Fruit fly (Drosophila melanogaster): ENCODE data around the gene RhoBTB.

Gene RhoBTB

DNA sequence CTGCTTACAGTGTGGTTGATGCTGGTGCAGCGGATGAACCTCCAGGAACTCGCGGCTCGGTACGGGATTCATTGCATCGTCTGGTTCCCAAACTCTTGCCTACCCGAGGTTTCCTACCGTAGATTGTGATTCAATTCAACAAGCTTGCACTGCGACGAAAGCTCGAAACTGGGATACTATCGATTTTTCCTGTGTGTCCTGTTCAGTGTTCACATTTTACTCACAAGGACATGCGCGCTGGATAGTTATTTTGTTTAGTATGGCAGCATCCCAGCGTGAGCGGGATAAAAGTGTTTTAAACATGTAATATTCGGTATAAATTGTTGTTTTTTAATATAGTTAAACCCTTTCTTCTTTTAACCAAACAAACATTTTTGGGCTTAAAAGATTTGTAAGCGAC lies 49.8 kb downstream of the RhoBTB start, which contains the start of gene CG5282:
Gene CG5282 (minus strand): TSS at position 184 of the 400 bp plus-strand sequence.
- TF ChIP-seq CG17801 (GFP tag; optimal IDR thresholded peaks at IDR 0.05; ENCODE audit: partially characterized antibody): no peak

DNA sequence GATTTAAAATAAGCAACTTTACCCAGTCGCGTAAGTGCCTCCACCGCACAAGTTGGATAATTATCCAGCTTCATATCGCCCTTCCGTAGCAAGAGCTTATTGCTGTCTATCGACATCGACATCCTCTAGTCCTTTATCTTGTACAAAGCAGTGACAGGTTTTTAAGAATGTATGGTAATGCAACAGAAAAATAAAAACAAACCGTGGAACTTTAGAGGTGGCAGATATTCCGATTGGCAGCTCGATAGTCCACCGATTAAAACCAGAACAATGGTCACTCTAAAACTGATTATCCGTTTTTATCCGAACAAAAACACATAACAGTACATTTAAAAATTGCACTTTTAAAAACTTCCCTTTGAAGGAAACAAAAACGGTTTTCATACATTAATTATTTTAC lies 51.4 kb downstream of the RhoBTB start, which contains the start of gene CG5274:
Gene CG5274 (minus strand): TSS at position 218 of the 400 bp plus-strand sequence.
- no peak for TF ChIP-seq CG17801 (GFP tag; optimal IDR thresholded peaks at IDR 0.05; ENCODE audit: partially characterized antibody)

DNA sequence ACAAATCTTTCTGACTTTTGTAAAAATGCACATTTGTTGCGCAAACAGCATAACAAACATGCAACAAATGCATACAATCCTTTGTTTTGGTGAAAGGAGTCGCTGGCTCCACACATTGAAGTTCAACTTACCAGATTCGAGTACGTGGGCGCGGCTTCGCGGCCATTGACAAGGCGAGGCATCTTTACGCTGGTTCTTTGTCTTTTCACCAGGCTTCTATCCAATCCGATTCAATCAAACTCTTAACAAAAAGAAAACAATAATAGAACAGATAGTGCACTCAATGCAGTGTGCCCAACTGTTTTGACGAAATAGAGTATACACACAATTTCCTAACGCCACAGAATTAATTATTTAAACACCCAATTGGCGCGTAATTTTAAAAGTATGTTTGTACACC lies 54.1 kb downstream of the RhoBTB start, which contains the start of gene CG5262:
Gene CG5262 (minus strand): TSS at position 294 of the 400 bp plus-strand sequence.
- TF ChIP-seq CG17801 (GFP tag; optimal IDR thresholded peaks at IDR 0.05; ENCODE audit: partially characterized antibody): peak; percentile 33

DNA sequence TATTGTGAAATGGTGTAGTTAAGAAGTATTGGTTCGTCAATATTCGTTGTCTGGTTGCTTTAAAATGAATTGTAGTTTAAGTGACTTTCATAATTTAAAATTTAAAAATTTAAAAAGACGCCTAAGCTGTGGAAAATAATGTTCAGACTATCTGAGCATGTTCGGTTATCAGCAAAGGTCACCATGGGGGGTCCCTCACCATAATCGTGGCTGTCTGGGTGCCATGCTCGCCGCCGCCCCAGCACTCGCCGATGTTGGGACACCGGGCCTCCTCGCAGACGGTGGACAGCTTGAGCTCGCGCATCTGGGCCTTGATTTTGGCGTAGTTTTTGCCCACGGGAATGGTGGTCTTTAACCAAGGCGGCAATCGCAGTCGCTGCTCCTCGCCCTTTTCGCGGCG lies 55.6 kb downstream of the RhoBTB start:
- no peak for TF ChIP-seq CG17801 (GFP tag; optimal IDR thresholded peaks at IDR 0.05; ENCODE audit: partially characterized antibody)

All from ovary, adult (tissue).